Worm (Caenorhabditis elegans) whole organism, L2 larva: ENCODE data around the gene tag-275.

Experiments
- C34F6.9 ChIP-seq: fragments of 150-350 bp; optimal IDR thresholded peaks from 2 replicates; lab custom pipeline; 2014; ENCODE audit warnings: missing biosample characterization, missing genetic modification characterization
- F13H6.1 ChIP-seq: sonication (generic microtip); optimal IDR thresholded peaks from 2 replicates; lab custom pipeline; 2016; ENCODE audit warnings: missing genetic modification characterization, missing compliant biosample characterization
- R02D3.7 ChIP-seq: fragments of 150-350 bp; optimal IDR thresholded peaks from 2 replicates; lab custom pipeline; 2014; ENCODE audit warnings: missing biosample characterization, missing genetic modification characterization
- Y55F3AM.14 ChIP-seq: fragments of 200-800 bp; sonication (Bioruptor generic); optimal IDR thresholded peaks from 2 replicates; lab custom pipeline; 2018; ENCODE audit warnings: mild to moderate bottlenecking, missing genetic modification characterization, missing compliant biosample characterization
- ZK546.5 ChIP-seq: sonication (generic microtip); optimal IDR thresholded peaks from 2 replicates; lab custom pipeline; 2017; ENCODE audit warnings: missing biosample characterization, missing genetic modification characterization
- alr-1 ChIP-seq: fragments of 150-350 bp; optimal IDR thresholded peaks from 2 replicates; lab custom pipeline; 2014; ENCODE audit warnings: missing biosample characterization, missing genetic modification characterization
- aly-2 ChIP-seq: fragments of 150-350 bp; optimal IDR thresholded peaks from 2 replicates; lab custom pipeline; 2014; ENCODE audit warnings: missing biosample characterization, missing genetic modification characterization
- ama-1 ChIP-seq: fragments of 150-350 bp; optimal IDR thresholded peaks from 2 replicates; lab custom pipeline; 2018; ENCODE audit warnings: inconsistent platforms
- blmp-1 ChIP-seq: sonication (generic microtip); optimal IDR thresholded peaks from 2 replicates; lab custom pipeline; 2017; ENCODE audit warnings: missing genetic modification characterization, mild to moderate bottlenecking, missing compliant biosample characterization, antibody characterized with exemption, moderate library complexity; ENCODE audit not compliant: insufficient read depth
- ceh-16 ChIP-seq: fragments of 150-350 bp; optimal IDR thresholded peaks from 2 replicates; lab custom pipeline; 2014; ENCODE audit warnings: missing biosample characterization, missing genetic modification characterization
- ceh-82 ChIP-seq: fragments of 150-350 bp; optimal IDR thresholded peaks from 2 replicates; lab custom pipeline; 2014; ENCODE audit warnings: missing biosample characterization, missing genetic modification characterization
- crh-2 ChIP-seq: sonication (generic microtip); optimal IDR thresholded peaks from 2 replicates; lab custom pipeline; 2017; ENCODE audit warnings: missing biosample characterization, missing genetic modification characterization
- dmd-4 ChIP-seq: sonication (generic microtip); optimal IDR thresholded peaks from 2 replicates; lab custom pipeline; 2017; ENCODE audit warnings: missing biosample characterization, missing genetic modification characterization
- egl-27 ChIP-seq: sonication (generic microtip); optimal IDR thresholded peaks from 3 replicates; lab custom pipeline; 2017; ENCODE audit warnings: missing biosample characterization, missing genetic modification reagents, missing genetic modification characterization
- elt-1 ChIP-seq: fragments of 150-350 bp; optimal IDR thresholded peaks from 2 replicates; lab custom pipeline; 2014; ENCODE audit warnings: missing biosample characterization, missing genetic modification characterization
- elt-3 ChIP-seq: sonication (generic microtip); optimal IDR thresholded peaks from 2 replicates; lab custom pipeline; 2017; ENCODE audit warnings: missing biosample characterization, missing genetic modification characterization
- fos-1 ChIP-seq: fragments of 150-350 bp; optimal IDR thresholded peaks from 2 replicates; lab custom pipeline; 2014; ENCODE audit warnings: missing biosample characterization, missing genetic modification characterization
- gmeb-1 ChIP-seq: fragments of 150-350 bp; optimal IDR thresholded peaks from 2 replicates; lab custom pipeline; 2014; ENCODE audit warnings: missing biosample characterization, missing genetic modification characterization
- lin-11 ChIP-seq: fragments of 150-350 bp; sonication (generic microtip); optimal IDR thresholded peaks from 2 replicates; lab custom pipeline; 2014; ENCODE audit warnings: missing biosample characterization, missing genetic modification characterization, inconsistent platforms, mixed read lengths
- lin-13 ChIP-seq: fragments of 150-350 bp; optimal IDR thresholded peaks from 2 replicates; lab custom pipeline; 2014; ENCODE audit warnings: missing biosample characterization, missing genetic modification reagents, missing genetic modification characterization
- lin-39 ChIP-seq: fragments of 150-350 bp; optimal IDR thresholded peaks from 2 replicates; lab custom pipeline; 2014; ENCODE audit warnings: missing biosample characterization, missing genetic modification reagents, missing genetic modification characterization
- lsy-2 ChIP-seq, 2 experiments: fragments of 150-350 bp in 1 of 2; sonication (generic microtip) in 1 of 2; optimal IDR thresholded peaks; 2 replicates each; lab custom pipeline; 2014 to 2017; ENCODE audit warnings: missing biosample characterization in 2 of 2, missing genetic modification characterization in 2 of 2
- mab-5 ChIP-seq: fragments of 150-350 bp; optimal IDR thresholded peaks from 2 replicates; lab custom pipeline; 2014; ENCODE audit warnings: missing biosample characterization, missing genetic modification characterization
- mbf-1 ChIP-seq: sonication (generic microtip); optimal IDR thresholded peaks from 2 replicates; lab custom pipeline; 2017; ENCODE audit warnings: missing biosample characterization, missing genetic modification characterization
- mdl-1 ChIP-seq, 2 experiments: fragments of 150-350 bp in 1 of 2; sonication (generic microtip) in 1 of 2; optimal IDR thresholded peaks; 2 replicates each; lab custom pipeline; 2017; ENCODE audit warnings: missing biosample characterization in 2 of 2, missing genetic modification characterization in 2 of 2
- nhr-10 ChIP-seq: sonication (generic microtip); optimal IDR thresholded peaks from 2 replicates; lab custom pipeline; 2017; ENCODE audit warnings: missing biosample characterization, missing genetic modification characterization
- nhr-11 ChIP-seq: fragments of 150-350 bp; optimal IDR thresholded peaks from 2 replicates; lab custom pipeline; 2014; ENCODE audit warnings: missing biosample characterization, missing genetic modification characterization
- nhr-12 ChIP-seq: fragments of 150-350 bp; optimal IDR thresholded peaks from 2 replicates; lab custom pipeline; 2014; ENCODE audit warnings: missing biosample characterization, missing genetic modification characterization
- nhr-129 ChIP-seq: fragments of 150-350 bp; optimal IDR thresholded peaks from 2 replicates; lab custom pipeline; 2014; ENCODE audit warnings: missing biosample characterization, missing genetic modification characterization
- nhr-21 ChIP-seq: fragments of 150-350 bp; optimal IDR thresholded peaks from 2 replicates; lab custom pipeline; 2014; ENCODE audit warnings: missing biosample characterization, missing genetic modification characterization
- nhr-23 ChIP-seq: fragments of 150-350 bp; optimal IDR thresholded peaks from 2 replicates; lab custom pipeline; 2014; ENCODE audit warnings: missing biosample characterization, missing genetic modification reagents, missing genetic modification characterization
- nhr-237 ChIP-seq: fragments of 150-350 bp; optimal IDR thresholded peaks from 2 replicates; lab custom pipeline; 2014; ENCODE audit warnings: missing biosample characterization, missing genetic modification characterization
- nhr-25 ChIP-seq: fragments of 150-350 bp; sonication (generic microtip); optimal IDR thresholded peaks from 3 replicates; lab custom pipeline; 2014; ENCODE audit warnings: missing biosample characterization, missing genetic modification characterization
- nhr-6 ChIP-seq: fragments of 150-350 bp; optimal IDR thresholded peaks from 2 replicates; lab custom pipeline; 2014; ENCODE audit warnings: missing biosample characterization, missing genetic modification characterization
- nhr-77 ChIP-seq: fragments of 150-350 bp; optimal IDR thresholded peaks from 2 replicates; lab custom pipeline; 2014; ENCODE audit warnings: missing biosample characterization, missing genetic modification characterization
- peb-1 ChIP-seq: fragments of 150-350 bp; optimal IDR thresholded peaks from 2 replicates; lab custom pipeline; 2014; ENCODE audit warnings: missing biosample characterization, missing genetic modification characterization
- sem-4 ChIP-seq: fragments of 150-350 bp; optimal IDR thresholded peaks from 2 replicates; lab custom pipeline; 2014; ENCODE audit warnings: missing biosample characterization, missing genetic modification reagents, missing genetic modification characterization
- skn-1 ChIP-seq: sonication (generic microtip); optimal IDR thresholded peaks from 2 replicates; lab custom pipeline; 2017; ENCODE audit warnings: missing biosample characterization, missing genetic modification characterization
- sma-3 ChIP-seq: sonication (generic microtip); optimal IDR thresholded peaks from 2 replicates; lab custom pipeline; 2016; ENCODE audit warnings: missing genetic modification reagents, missing genetic modification characterization, missing compliant biosample characterization
- sma-9 ChIP-seq, 2 experiments: fragments of 150-350 bp in 1 of 2; sonication (generic microtip) in 1 of 2; optimal IDR thresholded peaks; 2 replicates each; lab custom pipeline; 2014 to 2016; ENCODE audit warnings: missing genetic modification characterization in 2 of 2, mild to moderate bottlenecking in 1 of 2, missing biosample characterization in 1 of 2, missing compliant biosample characterization in 1 of 2, missing genetic modification reagents in 1 of 2, moderate library complexity in 1 of 2
- snpc-4 ChIP-seq: fragments of 150-350 bp; optimal IDR thresholded peaks from 2 replicates; lab custom pipeline; 2014; ENCODE audit warnings: missing biosample characterization, missing genetic modification characterization
- unc-39 ChIP-seq: fragments of 150-350 bp; optimal IDR thresholded peaks from 2 replicates; lab custom pipeline; 2014; ENCODE audit warnings: missing biosample characterization, missing genetic modification characterization
- unc-55 ChIP-seq: fragments of 150-350 bp; sonication (generic microtip); optimal IDR thresholded peaks from 3 replicates; lab custom pipeline; 2014; ENCODE audit warnings: missing biosample characterization, missing genetic modification reagents, missing genetic modification characterization
- unc-62 ChIP-seq: fragments of 150-350 bp; optimal IDR thresholded peaks from 2 replicates; lab custom pipeline; 2014; ENCODE audit warnings: missing biosample characterization, missing genetic modification reagents, missing genetic modification characterization
- zag-1 ChIP-seq: fragments of 150-350 bp; optimal IDR thresholded peaks from 2 replicates; lab custom pipeline; 2014; ENCODE audit warnings: missing biosample characterization, missing genetic modification characterization
- ztf-1 ChIP-seq: fragments of 200-800 bp; sonication (Bioruptor generic); conservative IDR thresholded peaks from 2 replicates; pipeline ENCODE4 v1.3.6; 2022; ENCODE audit warnings: missing genetic modification characterization, missing compliant biosample characterization
- ztf-11 ChIP-seq: sonication (generic microtip); optimal IDR thresholded peaks from 2 replicates; lab custom pipeline; 2017; ENCODE audit warnings: missing biosample characterization, missing genetic modification characterization
- ztf-4 ChIP-seq: fragments of 150-350 bp; optimal IDR thresholded peaks from 2 replicates; lab custom pipeline; 2014; ENCODE audit warnings: missing biosample characterization, missing genetic modification characterization

Gene tag-275

ce11 chrX:6097551-6097950, 52.8 kb downstream of the tag-275 start, which contains the start of gene C15H9.4:
C15H9.4 (plus strand) TSS chrX:6097643.
- TF ChIP-seq elt-1 (tag; lab: Kevin White, UChicago): no peak
- TF ChIP-seq egl-27: peak; percentile 10
- TF ChIP-seq nhr-6 (tag; lab: Kevin White, UChicago): no peak
- no peak for TF ChIP-seq ceh-16 (tag; lab: Kevin White, UChicago)
- no peak for TF ChIP-seq elt-3 (tag; lab: Kevin White, UChicago)
- TF ChIP-seq lin-13: peak; percentile 27
- TF ChIP-seq mab-5: peak; percentile 3
- no peak for TF ChIP-seq ceh-82 (tag; lab: Kevin White, UChicago)
- no peak for TF ChIP-seq nhr-11
- TF ChIP-seq fos-1 (tag; lab: Kevin White, UChicago): no peak
- no peak for TF ChIP-seq sem-4 (tag; lab: Kevin White, UChicago)
- TF ChIP-seq nhr-10 (tag; lab: Kevin White, UChicago): no peak
- TF ChIP-seq mbf-1 (tag; lab: Kevin White, UChicago): no peak
- peak; percentile 64 for TF ChIP-seq F13H6.1 (tag; lab: Kevin White, UChicago)
- TF ChIP-seq nhr-21 (tag; lab: Kevin White, UChicago): no peak
- no peak for TF ChIP-seq ztf-11 (tag; lab: Kevin White, UChicago)
- no peak for TF ChIP-seq nhr-12 (tag; lab: Kevin White, UChicago)
- peak in 1 of 2 experiments; percentile 16 for TF ChIP-seq mdl-1 (tag; optimal IDR thresholded peaks at IDR 0.05; lab: Kevin White, UChicago)
- TF ChIP-seq aly-2 (tag; lab: Kevin White, UChicago): no peak
- no peak for TF ChIP-seq nhr-25
- peak; percentile 45 for TF ChIP-seq sma-9 (GFP tag; optimal IDR thresholded peaks at IDR 0.05; lab: Kevin White, UChicago)
- no peak for TF ChIP-seq sma-9 (tag; optimal IDR thresholded peaks at IDR 0.05; lab: Kevin White, UChicago)
- no peak for TF ChIP-seq skn-1
- TF ChIP-seq C34F6.9 (tag; lab: Kevin White, UChicago): peak; percentile 56
- TF ChIP-seq nhr-237: no peak
- TF ChIP-seq gmeb-1 (tag; lab: Kevin White, UChicago): no peak
- TF ChIP-seq nhr-77 (tag; lab: Kevin White, UChicago): no peak
- TF ChIP-seq dmd-4 (tag; lab: Kevin White, UChicago): no peak
- TF ChIP-seq peb-1 (tag; lab: Kevin White, UChicago): no peak
- TF ChIP-seq unc-55 (GFP tag; lab: Kevin White, UChicago): peak; percentile 60
- TF ChIP-seq nhr-23 (tag; lab: Kevin White, UChicago): no peak
- TF ChIP-seq sma-3 (GFP tag; lab: Kevin White, UChicago): peak; percentile 3
- no peak for TF ChIP-seq blmp-1
- TF ChIP-seq zag-1 (tag; lab: Kevin White, UChicago): no peak
- peak; percentile 1 for TF ChIP-seq lin-11
- no peak for TF ChIP-seq crh-2 (tag; lab: Kevin White, UChicago)
- peak; percentile 19 for TF ChIP-seq nhr-129 (tag; lab: Kevin White, UChicago)
- TF ChIP-seq Y55F3AM.14: no peak
- no peak for TF ChIP-seq ztf-1 (GFP tag; lab: Robert Waterston, UW)
- TF ChIP-seq lin-39 (tag; lab: Kevin White, UChicago): no peak
- no peak for TF ChIP-seq ama-1
- no peak for TF ChIP-seq ZK546.5 (tag; lab: Kevin White, UChicago)
- TF ChIP-seq unc-39 (tag; lab: Kevin White, UChicago): no peak
- no peak for TF ChIP-seq alr-1 (tag; lab: Kevin White, UChicago)
- no peak for TF ChIP-seq unc-62
- TF ChIP-seq R02D3.7 (tag; lab: Kevin White, UChicago): no peak
- TF ChIP-seq lsy-2 (tag; optimal IDR thresholded peaks at IDR 0.05; lab: Kevin White, UChicago): peak in 1 of 2 experiments; percentile 31
- no peak for TF ChIP-seq ztf-4
- no peak for TF ChIP-seq snpc-4 (tag; lab: Kevin White, UChicago)
